Fruit fly (Drosophila melanogaster) whole organism, pupa: Measurements from ENCODE around the gene CG6136.

ENCODE experiments used
- CG10348 ChIP-seq: fragments of 200-800 bp; sonication (Bioruptor generic); IDR thresholded peaks from 2 replicates; pipeline ENCODE4 v1.3.6; 2022; ENCODE audit warnings: missing biosample characterization, missing genetic modification characterization
- CG12605 ChIP-seq: fragments of 200-800 bp; sonication (Bioruptor generic); IDR thresholded peaks from 2 replicates; pipeline ENCODE4 v1.3.6; 2022; ENCODE audit warnings: missing biosample characterization, missing genetic modification characterization
- CG13204 ChIP-seq: fragments of 200-800 bp; sonication (Bioruptor generic); optimal IDR thresholded peaks from 2 replicates; lab custom pipeline; 2018; ENCODE audit warnings: missing biosample characterization, mild to moderate bottlenecking, missing genetic modification characterization, moderate library complexity
- CG14655 ChIP-seq: fragments of 200-800 bp; sonication (Bioruptor generic); optimal IDR thresholded peaks from 3 replicates; lab custom pipeline; 2017; ENCODE audit warnings: mild to moderate bottlenecking, missing biosample characterization, missing genetic modification reagents, missing genetic modification characterization
- CG15710 ChIP-seq: fragments of 200-800 bp; sonication (Bioruptor generic); optimal IDR thresholded peaks from 2 replicates; lab custom pipeline; 2018; ENCODE audit warnings: missing biosample characterization, mild to moderate bottlenecking, missing genetic modification characterization, moderate library complexity
- CG17806 ChIP-seq: fragments of 200-800 bp; sonication (Bioruptor generic); optimal IDR thresholded peaks from 2 replicates; lab custom pipeline; 2018; ENCODE audit warnings: missing biosample characterization, mild to moderate bottlenecking, missing genetic modification characterization, moderate library complexity
- CG32121 ChIP-seq: fragments of 200-800 bp; sonication (Bioruptor generic); IDR thresholded peaks from 2 replicates; pipeline ENCODE4 v1.3.6; 2022; ENCODE audit warnings: missing biosample characterization, missing genetic modification characterization
- CG34367 ChIP-seq: fragments of 200-800 bp; sonication (Bioruptor generic); optimal IDR thresholded peaks from 2 replicates; lab custom pipeline; 2018; ENCODE audit warnings: missing biosample characterization, mild to moderate bottlenecking, missing genetic modification characterization
- CG4496 ChIP-seq: fragments of 200-800 bp; sonication (Bioruptor generic); IDR thresholded peaks from 3 replicates; pipeline ENCODE4 v1.3.6; 2022; ENCODE audit warnings: missing biosample characterization, missing genetic modification characterization
- CG8159 ChIP-seq: fragments of 200-800 bp; sonication (Bioruptor generic); optimal IDR thresholded peaks from 3 replicates; lab custom pipeline; 2018; ENCODE audit warnings: missing biosample characterization, mild to moderate bottlenecking, missing genetic modification characterization, moderate library complexity
- CG8301 ChIP-seq: fragments of 200-800 bp; sonication (Bioruptor generic); optimal IDR thresholded peaks from 2 replicates; lab custom pipeline; 2018; ENCODE audit warnings: missing biosample characterization, mild to moderate bottlenecking, missing genetic modification characterization
- CG9948 ChIP-seq: fragments of 200-800 bp; sonication (Bioruptor generic); optimal IDR thresholded peaks from 2 replicates; lab custom pipeline; 2018; ENCODE audit warnings: missing biosample characterization, mild to moderate bottlenecking, missing genetic modification characterization, moderate library complexity
- D1 ChIP-seq: fragments of 200-800 bp; sonication (Bioruptor generic); optimal IDR thresholded peaks from 2 replicates; lab custom pipeline; 2018; ENCODE audit warnings: missing biosample characterization, mild to moderate bottlenecking, missing genetic modification characterization, moderate library complexity
- EcR ChIP-seq: fragments of 200-800 bp; sonication (Bioruptor generic); optimal IDR thresholded peaks from 3 replicates; lab custom pipeline; 2019; ENCODE audit warnings: missing biosample characterization, missing genetic modification characterization, mild to moderate bottlenecking, moderate library complexity, missing genetic modification reagents
- Ets98B ChIP-seq: fragments of 200-800 bp; sonication (Bioruptor generic); IDR thresholded peaks from 2 replicates; pipeline ENCODE4 v1.3.6; 2022; ENCODE audit warnings: missing biosample characterization, missing genetic modification characterization
- Pif1A ChIP-seq: fragments of 200-800 bp; sonication (Bioruptor generic); optimal IDR thresholded peaks from 3 replicates; lab custom pipeline; 2016; ENCODE audit warnings: missing biosample characterization, missing genetic modification characterization
- Pif1B ChIP-seq: fragments of 200-800 bp; sonication (Bioruptor generic); optimal IDR thresholded peaks from 3 replicates; lab custom pipeline; 2016; ENCODE audit warnings: missing biosample characterization, missing genetic modification characterization
- Snoo ChIP-seq: fragments of 200-800 bp; sonication (Bioruptor generic); optimal IDR thresholded peaks from 3 replicates; lab custom pipeline; 2017; ENCODE audit warnings: missing biosample characterization, mild to moderate bottlenecking, missing genetic modification characterization, inconsistent platforms
- fd96Ca ChIP-seq: fragments of 200-800 bp; sonication (Bioruptor generic); IDR thresholded peaks from 3 replicates; pipeline ENCODE4 v1.3.6; 2022; ENCODE audit warnings: missing biosample characterization, missing genetic modification characterization
- gl ChIP-seq: fragments of 200-800 bp; sonication (Bioruptor generic); optimal IDR thresholded peaks from 2 replicates; lab custom pipeline; 2018; ENCODE audit warnings: missing biosample characterization, mild to moderate bottlenecking, missing genetic modification characterization
- rn ChIP-seq: fragments of 200-800 bp; sonication (Bioruptor generic); IDR thresholded peaks from 2 replicates; pipeline ENCODE4 v1.3.6; 2022; ENCODE audit warnings: missing biosample characterization, missing genetic modification characterization

CG6136 gene

DNA sequence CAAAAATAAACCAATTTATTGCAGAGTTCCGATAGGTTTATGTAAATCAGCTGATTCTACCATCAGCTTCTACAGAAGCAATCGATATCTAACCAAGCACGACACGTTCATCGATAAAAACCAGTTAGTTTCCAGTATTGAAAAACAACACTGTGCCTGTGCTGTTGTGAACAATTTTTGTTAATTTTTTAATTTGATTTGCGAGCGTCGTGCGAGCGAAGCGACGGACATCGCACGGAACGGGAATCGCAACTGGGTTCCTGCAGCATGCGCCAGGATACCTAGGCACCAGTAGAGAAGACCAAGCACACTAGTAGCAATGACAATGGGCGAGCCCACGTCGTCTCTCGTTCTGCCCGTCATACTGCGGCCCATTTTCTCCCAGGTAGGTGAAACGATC, at the start of gene CG6136, which contains the start of gene Ccm3:
CG6136 (minus strand) TSS at position 380 of the 400 bp plus-strand sequence.
Ccm3 (plus strand) TSS at position 125 of the 400 bp plus-strand sequence.
- TF ChIP-seq D1 (tag; lab: Kevin White, UChicago): no peak
- TF ChIP-seq CG13204 (GFP tag; lab: Kevin White, UChicago): no peak
- no peak for TF ChIP-seq CG8301 (tag; lab: Kevin White, UChicago)
- TF ChIP-seq Pif1A (GFP tag; lab: Kevin White, UChicago): no peak
- no peak for TF ChIP-seq gl (tag; lab: Kevin White, UChicago)
- TF ChIP-seq rn: no peak
- TF ChIP-seq CG12605 (GFP tag; lab: Robert Waterston, UW): no peak
- 0 out of 2 replicates have a peak, but pooled peaks have one; percentile 25 for TF ChIP-seq CG32121 (GFP tag; lab: Robert Waterston, UW)
- TF ChIP-seq Snoo (tag; lab: Kevin White, UChicago): peak; percentile 10
- 0 out of 2 replicates have a peak, but pooled peaks have one; percentile 10 for TF ChIP-seq Ets98B (GFP tag; lab: Robert Waterston, UW)
- no peak for TF ChIP-seq CG34367
- TF ChIP-seq CG8159 (tag; lab: Kevin White, UChicago): no peak
- TF ChIP-seq fd96Ca: no peak
- no peak for TF ChIP-seq CG14655 (GFP tag; lab: Kevin White, UChicago)
- no peak for TF ChIP-seq CG9948 (tag; lab: Kevin White, UChicago)
- TF ChIP-seq CG15710: peak; percentile 13
- TF ChIP-seq CG10348 (GFP tag; lab: Robert Waterston, UW): no peak
- no peak for TF ChIP-seq CG17806
- no peak for TF ChIP-seq EcR (GFP tag; lab: Kevin White, UChicago)
- no peak for TF ChIP-seq Pif1B (GFP tag; lab: Kevin White, UChicago)
- TF ChIP-seq CG4496 (GFP tag; lab: Robert Waterston, UW): peak; percentile 45; the same call in 1 of the 3 replicates
- TF ChIP-seq, all 21 proteins: peak for 5

DNA sequence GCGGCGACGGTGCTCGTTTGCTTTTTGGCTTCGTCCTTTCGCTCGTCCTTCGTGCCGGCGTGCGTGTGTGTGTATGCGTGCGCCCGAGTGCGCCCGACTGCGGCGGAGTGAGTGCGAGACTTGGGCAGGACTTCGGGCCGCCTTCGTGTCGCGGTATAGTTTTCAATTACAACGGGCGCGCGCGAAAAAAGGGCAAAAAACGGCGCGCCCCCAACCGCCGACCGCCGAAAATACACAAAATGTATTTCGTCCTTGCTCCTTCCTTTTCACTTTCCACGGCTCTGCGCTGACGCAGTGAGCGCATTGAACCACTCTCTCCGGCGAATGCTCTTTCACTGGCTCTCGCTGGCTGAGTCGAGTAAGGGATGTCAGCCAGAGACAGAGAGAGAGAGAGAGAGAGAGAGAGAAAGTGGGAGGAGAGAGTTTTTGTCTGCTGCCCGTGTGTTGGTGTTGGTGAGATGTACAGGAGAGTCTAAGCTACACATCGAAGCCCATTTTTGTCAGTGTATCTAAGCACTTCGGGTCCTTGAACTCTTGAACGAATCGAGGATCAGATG, 48.4 kb upstream of the CG6136 start:
- TF ChIP-seq fd96Ca (0 out of 3 replicates have a peak, but pooled peaks have one; percentile 41), EcR (GFP tag; lab: Kevin White, UChicago) (peak; percentile 46), CG12605 (GFP tag; lab: Robert Waterston, UW) (no peak), CG10348 (GFP tag; lab: Robert Waterston, UW) (0 out of 2 replicates have a peak, but pooled peaks have one; percentile 10), CG4496 (GFP tag; lab: Robert Waterston, UW) (0 out of 3 replicates have a peak, but pooled peaks have one; percentile 43), CG13204 (GFP tag; lab: Kevin White, UChicago) (peak; percentile 45), CG14655 (GFP tag; lab: Kevin White, UChicago) (no peak), Pif1A (GFP tag; lab: Kevin White, UChicago) (no peak), CG32121 (GFP tag; lab: Robert Waterston, UW) (0 out of 2 replicates have a peak, but pooled peaks have one; percentile 13)

DNA sequence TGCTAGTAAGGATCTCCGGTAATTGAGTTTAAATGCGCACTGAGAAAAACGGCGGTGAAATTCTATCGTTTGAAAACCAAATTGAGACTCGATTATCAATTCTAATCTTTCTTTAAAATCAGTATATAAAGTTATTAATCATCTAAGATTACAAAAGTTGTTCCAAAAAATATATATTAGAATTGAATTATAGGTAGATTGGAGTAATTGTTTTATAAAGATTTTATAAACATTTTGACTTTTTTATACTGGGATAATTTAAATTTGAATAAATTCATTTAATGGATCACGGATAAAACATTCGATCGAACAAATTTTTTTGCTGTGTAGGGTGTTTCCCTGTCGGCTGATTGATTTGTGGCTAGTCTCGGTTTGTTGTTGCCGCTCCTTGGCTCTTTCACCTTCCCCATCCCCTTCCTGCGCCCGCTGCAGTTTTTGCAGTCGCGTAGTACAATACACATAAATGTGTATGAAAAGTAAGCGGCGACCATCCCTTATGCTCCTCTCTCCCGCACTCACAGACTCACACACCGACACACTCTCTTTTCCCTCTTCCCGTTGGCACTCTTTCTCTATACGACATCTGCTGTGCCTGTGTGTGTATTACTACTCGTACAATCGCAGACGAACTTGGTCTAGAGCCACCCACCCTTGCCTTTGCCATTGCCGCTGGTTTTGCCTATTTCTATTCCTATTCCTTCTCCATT, 47.0 kb upstream of the CG6136 start:
- no peak for TF ChIP-seq Ets98B (GFP tag; lab: Robert Waterston, UW)
- no peak for TF ChIP-seq rn
- no peak for TF ChIP-seq CG10348 (GFP tag; lab: Robert Waterston, UW)
- TF ChIP-seq CG34367: no peak
- TF ChIP-seq gl (tag; lab: Kevin White, UChicago): no peak
- no peak for TF ChIP-seq D1 (tag; lab: Kevin White, UChicago)
- no peak for TF ChIP-seq EcR (GFP tag; lab: Kevin White, UChicago)
- TF ChIP-seq CG17806: peak; percentile 6
- peak; percentile 0 for TF ChIP-seq CG13204 (GFP tag; lab: Kevin White, UChicago)
- TF ChIP-seq Pif1A (GFP tag; lab: Kevin White, UChicago): peak; percentile 9
- TF ChIP-seq CG32121 (GFP tag; lab: Robert Waterston, UW): no peak
- TF ChIP-seq CG9948 (tag; lab: Kevin White, UChicago): peak; percentile 36
- peak; percentile 54 for TF ChIP-seq CG8159 (tag; lab: Kevin White, UChicago)
- peak; percentile 47 for TF ChIP-seq CG15710
- TF ChIP-seq Pif1B (GFP tag; lab: Kevin White, UChicago): no peak
- no peak for TF ChIP-seq CG4496 (GFP tag; lab: Robert Waterston, UW)

DNA sequence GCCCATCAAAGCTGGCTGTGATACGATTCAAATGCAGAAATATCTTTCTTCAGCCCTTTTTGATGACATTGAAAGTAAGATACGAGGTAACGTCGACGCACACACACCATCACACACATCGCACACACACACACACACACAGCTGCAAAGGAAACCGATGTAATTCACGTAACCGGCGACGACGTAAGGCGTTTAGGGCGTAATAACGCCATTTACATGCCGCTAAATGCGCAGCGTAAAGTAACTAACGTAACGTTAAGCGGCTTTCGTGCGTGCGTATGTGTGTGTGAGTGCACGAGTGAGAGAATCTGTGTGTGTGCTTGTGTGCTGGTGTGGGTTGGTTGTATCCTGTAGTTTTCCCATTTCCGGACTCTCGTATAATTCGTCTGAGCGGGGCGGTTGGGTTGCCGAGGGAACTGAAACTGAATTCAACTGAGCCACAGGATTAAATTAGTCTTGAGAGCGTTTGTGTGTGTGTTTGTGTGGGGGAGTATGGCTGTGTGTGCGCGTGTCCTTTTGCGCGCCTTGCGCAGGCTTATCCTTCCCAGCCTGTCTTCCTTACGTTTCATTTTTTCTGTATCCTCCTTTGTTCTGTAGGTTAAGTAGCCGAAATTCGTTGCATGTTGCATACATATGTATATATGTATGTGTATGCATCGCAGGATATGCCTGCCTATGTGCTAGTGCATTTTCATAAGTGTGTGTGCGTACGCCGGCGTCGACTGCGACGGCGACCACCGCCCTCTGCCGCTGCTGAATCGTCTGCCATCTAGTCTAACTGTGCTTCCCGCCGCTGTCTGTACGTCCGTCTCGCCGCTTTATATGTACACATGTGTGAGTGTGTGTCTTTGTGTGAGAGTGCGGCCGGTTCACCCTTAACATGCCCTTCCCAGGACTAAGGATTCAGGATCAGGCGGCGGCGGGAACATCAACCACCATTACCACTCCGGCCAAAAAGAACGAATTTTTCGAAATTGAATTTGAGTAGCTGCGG, 46.0 kb upstream of the CG6136 start:
- no peak for TF ChIP-seq CG8301 (tag; lab: Kevin White, UChicago)

DNA sequence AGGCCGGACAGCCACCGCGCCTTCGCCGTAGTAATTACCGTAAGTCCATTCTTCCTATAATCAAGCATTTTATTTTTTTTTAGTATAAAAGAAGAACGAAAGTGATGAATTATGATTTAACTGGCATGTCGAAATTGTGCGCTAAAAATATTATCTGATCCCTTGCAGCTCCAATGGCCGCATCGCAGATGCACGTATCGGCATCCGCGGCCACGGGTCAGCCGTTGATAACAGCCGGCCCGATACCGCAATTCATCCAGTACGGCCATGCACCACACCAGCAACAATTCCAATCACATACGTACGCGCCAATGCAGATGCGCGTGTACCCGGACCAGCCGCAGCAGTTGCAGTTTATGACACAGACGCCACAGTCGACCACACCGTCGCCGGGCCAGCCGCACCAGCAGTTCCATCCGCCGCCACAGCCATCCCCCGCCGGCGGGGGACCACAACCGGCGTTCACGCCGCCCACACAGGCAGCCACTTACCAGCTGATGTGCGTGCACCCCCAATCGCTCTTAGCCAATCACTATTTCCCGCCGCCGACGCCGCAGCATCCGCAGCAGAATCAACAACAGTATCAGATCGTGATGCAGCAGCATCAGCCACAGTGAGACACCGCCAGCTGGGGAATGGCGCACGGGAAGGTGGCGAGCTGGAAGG, 43.1 kb upstream of the CG6136 start:
- TF ChIP-seq Ets98B (GFP tag; lab: Robert Waterston, UW) (no peak), CG15710 (no peak), Pif1B (GFP tag; lab: Kevin White, UChicago) (no peak), fd96Ca (no peak), CG10348 (GFP tag; lab: Robert Waterston, UW) (no peak), CG32121 (GFP tag; lab: Robert Waterston, UW) (no peak), D1 (tag; lab: Kevin White, UChicago) (no peak)
